Fruit fly (Drosophila melanogaster) whole organism, pupa: ENCODE data around the gene CG8042.

ENCODE experiments used
- CG4496 ChIP-seq: fragments of 200-800 bp; sonication (Bioruptor generic); IDR thresholded peaks from 3 replicates; pipeline ENCODE4 v1.3.6; 2022; ENCODE audit warnings: missing biosample characterization, missing genetic modification characterization
- CG8159 ChIP-seq: fragments of 200-800 bp; sonication (Bioruptor generic); optimal IDR thresholded peaks from 3 replicates; lab custom pipeline; 2018; ENCODE audit warnings: missing biosample characterization, mild to moderate bottlenecking, missing genetic modification characterization, moderate library complexity
- Pif1B ChIP-seq: fragments of 200-800 bp; sonication (Bioruptor generic); optimal IDR thresholded peaks from 3 replicates; lab custom pipeline; 2016; ENCODE audit warnings: missing biosample characterization, missing genetic modification characterization

dm6 chr3L:7942403-7942952 is 32.3 kb downstream of the CG8042 start:
- TF ChIP-seq CG8159 (tag; lab: Kevin White, UChicago) (no peak), CG4496 (GFP tag; lab: Robert Waterston, UW) (no peak), Pif1B (GFP tag; lab: Kevin White, UChicago) (no peak)
